Worm (Caenorhabditis elegans) whole organism, young adult: ENCODE results near the gene ZK262.20.
"Not testable (repeated sequence)": the region's sequence is repeated elsewhere in the genome, so short reads cannot be mapped to it uniquely, and the experiment has no call there.

Experiments used
- B0035.1 ChIP-seq: sonication (generic microtip); optimal IDR thresholded peaks from 2 replicates; lab custom pipeline; 2016; ENCODE audit warnings: missing genetic modification characterization, mild to moderate bottlenecking, missing compliant biosample characterization, missing genotype, missing genetic modification reagents
- C17E4.6 ChIP-seq: fragments of 200-800 bp; sonication (Bioruptor generic); IDR thresholded peaks from 2 replicates; pipeline ENCODE4 v1.3.6; 2022; ENCODE audit warnings: missing genetic modification reagents, missing genetic modification characterization, missing compliant biosample characterization
- D2030.7 ChIP-seq: fragments of 200-800 bp; sonication (Bioruptor generic); IDR thresholded peaks from 2 replicates; pipeline ENCODE4 v1.3.6; 2022; ENCODE audit warnings: missing genetic modification reagents, missing genetic modification characterization, missing compliant biosample characterization
- F22D6.2 ChIP-seq: sonication (generic microtip); optimal IDR thresholded peaks from 2 replicates; lab custom pipeline; 2016; ENCODE audit warnings: mild to moderate bottlenecking, missing genetic modification characterization, missing compliant biosample characterization
- F23B12.7 ChIP-seq: sonication (generic microtip); optimal IDR thresholded peaks from 2 replicates; lab custom pipeline; 2017; ENCODE audit warnings: missing genetic modification characterization, mild to moderate bottlenecking, missing compliant biosample characterization, antibody characterized with exemption, moderate library complexity; ENCODE audit not compliant: insufficient read depth
- F33H1.4 ChIP-seq: fragments of 200-800 bp; sonication (Bioruptor generic); IDR thresholded peaks from 2 replicates; pipeline ENCODE4 v1.3.6; 2022; ENCODE audit warnings: missing genetic modification reagents, missing genetic modification characterization, missing compliant biosample characterization
- F37B4.10 ChIP-seq: fragments of 200-800 bp; sonication (Bioruptor generic); IDR thresholded peaks from 2 replicates; pipeline ENCODE4 v1.3.6; 2022; ENCODE audit warnings: missing genetic modification characterization, missing compliant biosample characterization
- F39B2.1 ChIP-seq: fragments of 200-800 bp; sonication (Bioruptor generic); IDR thresholded peaks from 2 replicates; pipeline ENCODE4 v1.3.6; 2022; ENCODE audit warnings: missing genetic modification reagents, missing genetic modification characterization, missing compliant biosample characterization
- F55B11.4 ChIP-seq: sonication (generic microtip); optimal IDR thresholded peaks from 2 replicates; lab custom pipeline; 2016; ENCODE audit warnings: missing compliant biosample characterization, missing genetic modification characterization, borderline replicate concordance; ENCODE audit not compliant: insufficient read depth
- K11D2.4 ChIP-seq: fragments of 200-800 bp; sonication (Bioruptor generic); IDR thresholded peaks from 2 replicates; pipeline ENCODE4 v1.3.6; 2022; ENCODE audit warnings: missing genetic modification reagents, missing genetic modification characterization, missing compliant biosample characterization
- T07F8.4 ChIP-seq: sonication (generic microtip); optimal IDR thresholded peaks from 2 replicates; lab custom pipeline; 2016; ENCODE audit warnings: mild to moderate bottlenecking, missing genetic modification characterization, moderate library complexity, missing compliant biosample characterization
- T26A5.8 ChIP-seq: sonication (generic microtip); optimal IDR thresholded peaks from 2 replicates; lab custom pipeline; 2016; ENCODE audit warnings: missing genetic modification characterization, missing compliant biosample characterization
- Y56A3A.18 ChIP-seq: fragments of 200-800 bp; sonication (Bioruptor generic); IDR thresholded peaks from 2 replicates; pipeline ENCODE4 v1.3.6; 2022; ENCODE audit warnings: missing genetic modification reagents, missing genetic modification characterization, missing compliant biosample characterization
- ccch-3 ChIP-seq: fragments of 200-800 bp; sonication (Bioruptor generic); optimal IDR thresholded peaks from 2 replicates; lab custom pipeline; 2018; ENCODE audit warnings: mild to moderate bottlenecking, missing genetic modification characterization, missing compliant biosample characterization
- cebp-2 ChIP-seq: fragments of 200-800 bp; sonication (Bioruptor generic); IDR thresholded peaks from 2 replicates; pipeline ENCODE4 v1.3.6; 2022; ENCODE audit warnings: missing genetic modification characterization, missing compliant biosample characterization
- ceh-27 ChIP-seq: fragments of 200-800 bp; sonication (Bioruptor generic); optimal IDR thresholded peaks from 2 replicates; lab custom pipeline; 2018; ENCODE audit warnings: mild to moderate bottlenecking, missing genetic modification characterization, moderate library complexity, missing compliant biosample characterization
- ceh-79 ChIP-seq: sonication (generic microtip); optimal IDR thresholded peaks from 2 replicates; lab custom pipeline; 2017; ENCODE audit warnings: mild to moderate bottlenecking, missing genetic modification characterization, missing compliant biosample characterization
- ceh-91 ChIP-seq: fragments of 200-800 bp; sonication (Bioruptor generic); IDR thresholded peaks from 2 replicates; pipeline ENCODE4 v1.3.6; 2022; ENCODE audit warnings: missing genetic modification reagents, missing genetic modification characterization, missing compliant biosample characterization
- egl-18 ChIP-seq: fragments of 200-800 bp; sonication (Bioruptor generic); IDR thresholded peaks from 2 replicates; pipeline ENCODE4 v1.3.6; 2022; ENCODE audit warnings: missing genetic modification reagents, missing genetic modification characterization, missing compliant biosample characterization
- egl-44 ChIP-seq: fragments of 200-800 bp; sonication (Bioruptor generic); IDR thresholded peaks from 2 replicates; pipeline ENCODE4 v1.3.6; 2022; ENCODE audit warnings: missing genetic modification reagents, missing genetic modification characterization, missing compliant biosample characterization
- ekl-4 ChIP-seq: fragments of 200-800 bp; sonication (Bioruptor generic); IDR thresholded peaks from 2 replicates; pipeline ENCODE4 v1.3.6; 2022; ENCODE audit warnings: missing genetic modification reagents, missing genetic modification characterization, missing compliant biosample characterization
- ets-4 ChIP-seq: fragments of 200-800 bp; sonication (Bioruptor generic); optimal IDR thresholded peaks from 2 replicates; lab custom pipeline; 2018; ENCODE audit warnings: mild to moderate bottlenecking, missing genetic modification characterization, missing compliant biosample characterization
- fkh-3 ChIP-seq: sonication (generic microtip); optimal IDR thresholded peaks from 2 replicates; lab custom pipeline; 2016; ENCODE audit warnings: mild to moderate bottlenecking, missing genetic modification characterization, missing compliant biosample characterization
- gei-17 ChIP-seq: fragments of 200-800 bp; sonication (Bioruptor generic); optimal IDR thresholded peaks from 2 replicates; lab custom pipeline; 2018; ENCODE audit warnings: mild to moderate bottlenecking, missing genetic modification characterization, missing compliant biosample characterization
- him-1 ChIP-seq: sonication (generic microtip); optimal IDR thresholded peaks from 2 replicates; lab custom pipeline; 2016; ENCODE audit warnings: missing genotype, missing genetic modification reagents, missing genetic modification characterization, missing compliant biosample characterization
- hsf-1 ChIP-seq: fragments of 200-800 bp; sonication (Bioruptor generic); IDR thresholded peaks from 2 replicates; pipeline ENCODE4 v1.3.6; 2022; ENCODE audit warnings: missing genetic modification reagents, missing genetic modification characterization, missing compliant biosample characterization
- lin-54 ChIP-seq: fragments of 200-800 bp; sonication (Bioruptor generic); optimal IDR thresholded peaks from 2 replicates; lab custom pipeline; 2018; ENCODE audit warnings: mild to moderate bottlenecking, missing genetic modification characterization, missing compliant biosample characterization
- lsl-1 ChIP-seq: fragments of 200-800 bp; sonication (Bioruptor generic); optimal IDR thresholded peaks from 2 replicates; lab custom pipeline; 2018; ENCODE audit warnings: mild to moderate bottlenecking, missing genetic modification characterization, moderate library complexity, missing compliant biosample characterization
- lsy-27 ChIP-seq: sonication (generic microtip); optimal IDR thresholded peaks from 2 replicates; lab custom pipeline; 2017; ENCODE audit warnings: missing genetic modification characterization, mild to moderate bottlenecking, missing compliant biosample characterization, antibody characterized with exemption, missing genotype, borderline replicate concordance; ENCODE audit not compliant: insufficient read depth
- madf-10 ChIP-seq: sonication (generic microtip); optimal IDR thresholded peaks from 2 replicates; lab custom pipeline; 2016; ENCODE audit warnings: mild to moderate bottlenecking, missing genetic modification characterization, missing compliant biosample characterization
- madf-3 ChIP-seq: fragments of 200-800 bp; sonication (Bioruptor generic); IDR thresholded peaks from 2 replicates; pipeline ENCODE4 v1.3.6; 2022; ENCODE audit warnings: missing genetic modification reagents, missing genetic modification characterization, missing compliant biosample characterization
- mes-4 ChIP-seq: sonication (generic microtip); optimal IDR thresholded peaks from 2 replicates; lab custom pipeline; 2016; ENCODE audit warnings: missing genotype, missing genetic modification characterization, missing compliant biosample characterization
- mxl-1 ChIP-seq: sonication (generic microtip); optimal IDR thresholded peaks from 2 replicates; lab custom pipeline; 2016; ENCODE audit warnings: missing genetic modification characterization, missing compliant biosample characterization
- nfyb-1 ChIP-seq: fragments of 200-800 bp; sonication (Bioruptor generic); IDR thresholded peaks from 2 replicates; pipeline ENCODE4 v1.3.6; 2022; ENCODE audit warnings: missing genetic modification reagents, missing genetic modification characterization, missing compliant biosample characterization
- nhr-179 ChIP-seq: sonication (generic microtip); optimal IDR thresholded peaks from 2 replicates; lab custom pipeline; 2016; ENCODE audit warnings: mild to moderate bottlenecking, missing genetic modification characterization, missing compliant biosample characterization
- pbrm-1 ChIP-seq: fragments of 200-800 bp; sonication (Bioruptor generic); IDR thresholded peaks from 2 replicates; pipeline ENCODE4 v1.3.6; 2022; ENCODE audit warnings: missing genetic modification reagents, missing genetic modification characterization, missing compliant biosample characterization
- sdz-38 ChIP-seq: sonication (generic microtip); optimal IDR thresholded peaks from 2 replicates; lab custom pipeline; 2016; ENCODE audit warnings: missing genotype, missing genetic modification characterization, missing compliant biosample characterization
- snpc-1.1 ChIP-seq: sonication (generic microtip); optimal IDR thresholded peaks from 2 replicates; lab custom pipeline; 2017; ENCODE audit warnings: missing genetic modification characterization, mild to moderate bottlenecking, missing compliant biosample characterization, antibody characterized with exemption, moderate library complexity, missing genotype, missing genetic modification reagents; ENCODE audit not compliant: insufficient read depth
- snpc-3.4 ChIP-seq: sonication (generic microtip); optimal IDR thresholded peaks from 2 replicates; lab custom pipeline; 2017; ENCODE audit warnings: missing genetic modification characterization, mild to moderate bottlenecking, missing compliant biosample characterization, antibody characterized with exemption, moderate library complexity, missing genotype, missing genetic modification reagents
- tbx-9 ChIP-seq: sonication (generic microtip); optimal IDR thresholded peaks from 2 replicates; lab custom pipeline; 2016; ENCODE audit warnings: borderline replicate concordance, missing genetic modification characterization, inconsistent platforms, missing compliant biosample characterization
- zim-3 ChIP-seq: sonication (generic microtip); optimal IDR thresholded peaks from 2 replicates; lab custom pipeline; 2017; ENCODE audit warnings: mild to moderate bottlenecking, missing genetic modification characterization, moderate library complexity, missing compliant biosample characterization
- ztf-22 ChIP-seq: fragments of 200-800 bp; sonication (Bioruptor generic); optimal IDR thresholded peaks from 2 replicates; lab custom pipeline; 2018; ENCODE audit warnings: mild to moderate bottlenecking, missing genetic modification characterization, moderate library complexity, missing compliant biosample characterization
- ztf-26 ChIP-seq: sonication (generic microtip); optimal IDR thresholded peaks from 2 replicates; lab custom pipeline; 2017; ENCODE audit warnings: missing genetic modification characterization, missing compliant biosample characterization

Gene ZK262.20

ce11 chrV:18412351-18412750 lies 22.5 kb downstream of the ZK262.20 start (continued):
- TF ChIP-seq tbx-9: no peak
- TF ChIP-seq F37B4.10 (GFP tag; lab: Robert Waterston, UW): no peak
- TF ChIP-seq ccch-3 (GFP tag; lab: Kevin White, UChicago): no peak
- peak; percentile 43 for TF ChIP-seq zim-3 (tag; lab: Kevin White, UChicago)
- TF ChIP-seq B0035.1 (tag; lab: Kevin White, UChicago): no peak
- peak; percentile 45 for TF ChIP-seq snpc-3.4 (tag; lab: Kevin White, UChicago)
- peak; percentile 70 for TF ChIP-seq mxl-1 (tag; lab: Kevin White, UChicago)
- peak; percentile 3 for TF ChIP-seq lsl-1 (GFP tag; lab: Kevin White, UChicago)
- peak; percentile 1 for TF ChIP-seq T07F8.4
- TF ChIP-seq ceh-91: no peak
- TF ChIP-seq ets-4 (GFP tag; lab: Kevin White, UChicago): no peak
- peak; percentile 9 for TF ChIP-seq madf-10 (tag; lab: Kevin White, UChicago)
- TF ChIP-seq nhr-179 (tag; lab: Kevin White, UChicago): no peak
- TF ChIP-seq gei-17: no peak

- TF ChIP-seq D2030.7 (GFP tag; lab: Robert Waterston, UW) (no peak), ceh-79 (tag; lab: Kevin White, UChicago) (no peak), K11D2.4 (no peak), Y56A3A.18 (GFP tag; lab: Robert Waterston, UW) (no peak), fkh-3 (no peak), C17E4.6 (GFP tag; lab: Robert Waterston, UW) (no peak), egl-18 (no peak), hsf-1 (GFP tag; lab: Robert Waterston, UW) (no peak), T26A5.8 (no peak), ekl-4 (GFP tag; lab: Robert Waterston, UW) (no peak), F55B11.4 (tag; lab: Kevin White, UChicago) (no peak), nfyb-1 (GFP tag; lab: Robert Waterston, UW) (no peak), egl-44 (no peak), pbrm-1 (GFP tag; lab: Robert Waterston, UW) (no peak), snpc-1.1 (tag; lab: Kevin White, UChicago) (no peak), F33H1.4 (GFP tag; lab: Robert Waterston, UW) (no peak), lin-54 (GFP tag; lab: Kevin White, UChicago) (no peak), him-1 (tag; lab: Kevin White, UChicago) (no peak)
These were observed 24.7 kb downstream of the ZK262.20 start, which contains the start of gene srh-207 for ce11 chrV:18410142-18410541. Gene srh-207, minus strand, starts transcription at chrV:18410242.

ce11 chrV:18404767-18405166 lies 30.1 kb downstream of the ZK262.20 start, which contains the start of gene srh-209:
Gene srh-209, minus strand, starts transcription at chrV:18404867.
- TF ChIP-seq F22D6.2 (tag; lab: Kevin White, UChicago); cebp-2 (GFP tag; lab: Robert Waterston, UW); ceh-91: not testable (repeated sequence)

ce11 chrV:18402743-18403142 lies 32.1 kb downstream of the ZK262.20 start:
- TF ChIP-seq ccch-3 (GFP tag; lab: Kevin White, UChicago) (no peak), lin-54 (GFP tag; lab: Kevin White, UChicago) (no peak), mes-4 (tag; lab: Kevin White, UChicago) (no peak), madf-3 (no peak), F23B12.7 (tag; lab: Kevin White, UChicago) (no peak), ceh-27 (no peak), F39B2.1 (GFP tag; lab: Robert Waterston, UW) (no peak), B0035.1 (tag; lab: Kevin White, UChicago) (no peak), F33H1.4 (GFP tag; lab: Robert Waterston, UW) (no peak), ztf-22 (GFP tag; lab: Kevin White, UChicago) (no peak), lsy-27 (tag; lab: Kevin White, UChicago) (no peak), sdz-38 (tag; lab: Kevin White, UChicago) (no peak), ztf-26 (tag; lab: Kevin White, UChicago) (no peak), lsl-1 (GFP tag; lab: Kevin White, UChicago) (no peak), ets-4 (GFP tag; lab: Kevin White, UChicago) (no peak)
